Fruit fly (Drosophila melanogaster) whole organism, embryonic: Measurements from ENCODE around the gene CG14853.

ENCODE experiments used
- Abd-B ChIP-seq: fragments of 200-800 bp; sonication (Bioruptor generic); optimal IDR thresholded peaks from 2 replicates; lab custom pipeline; 2018; ENCODE audit warnings: missing biosample characterization, mild to moderate bottlenecking, missing genetic modification characterization, moderate library complexity
- Antp ChIP-seq: fragments of 200-800 bp; sonication (Bioruptor generic); optimal IDR thresholded peaks from 3 replicates; lab custom pipeline; 2016; ENCODE audit warnings: missing biosample characterization, missing genetic modification characterization
- BtbVII ChIP-seq: fragments of 200-800 bp; sonication (Bioruptor generic); optimal IDR thresholded peaks from 3 replicates; lab custom pipeline; 2017; ENCODE audit warnings: missing biosample characterization, mild to moderate bottlenecking, missing genetic modification characterization
- CG10431 ChIP-seq: fragments of 200-800 bp; sonication (Bioruptor generic); optimal IDR thresholded peaks from 3 replicates; lab custom pipeline; 2018; ENCODE audit warnings: missing biosample characterization, mild to moderate bottlenecking, missing genetic modification characterization
- CG10565 ChIP-seq: fragments of 200-800 bp; sonication (Bioruptor generic); optimal IDR thresholded peaks from 3 replicates; lab custom pipeline; 2016; ENCODE audit warnings: missing biosample characterization, mild to moderate bottlenecking, missing genetic modification characterization
- CG11398 ChIP-seq: fragments of 200-800 bp; sonication (Bioruptor generic); optimal IDR thresholded peaks from 2 replicates; lab custom pipeline; 2016; ENCODE audit warnings: missing biosample characterization, missing genetic modification characterization
- CG11504 ChIP-seq: fragments of 200-800 bp; sonication (Bioruptor generic); optimal IDR thresholded peaks from 3 replicates; lab custom pipeline; 2019; ENCODE audit warnings: missing biosample characterization, mild to moderate bottlenecking, missing genetic modification characterization, moderate library complexity
- CG11695 ChIP-seq: fragments of 200-800 bp; sonication (Bioruptor generic); IDR thresholded peaks from 3 replicates; pipeline ENCODE4 v1.3.6; 2022; ENCODE audit warnings: missing biosample characterization, missing genetic modification characterization
- CG12391 ChIP-seq: fragments of 200-800 bp; sonication (Bioruptor generic); optimal IDR thresholded peaks from 3 replicates; lab custom pipeline; 2018; ENCODE audit warnings: missing biosample characterization, mild to moderate bottlenecking, missing genetic modification characterization, moderate library complexity
- CG12769 ChIP-seq: fragments of 200-800 bp; sonication (Bioruptor generic); optimal IDR thresholded peaks from 2 replicates; lab custom pipeline; 2019; ENCODE audit warnings: missing biosample characterization, mild to moderate bottlenecking, missing genetic modification characterization, moderate library complexity
- CG13123 ChIP-seq: fragments of 200-800 bp; sonication (Bioruptor generic); optimal IDR thresholded peaks from 2 replicates; lab custom pipeline; 2016; ENCODE audit warnings: missing biosample characterization, missing genetic modification characterization
- CG13287 ChIP-seq: fragments of 200-800 bp; sonication (Bioruptor generic); IDR thresholded peaks from 2 replicates; pipeline ENCODE4 v1.3.6; 2022; ENCODE audit warnings: missing biosample characterization, missing genetic modification characterization; ENCODE audit not compliant: partially characterized antibody
- CG14441 ChIP-seq: fragments of 200-800 bp; sonication (Bioruptor generic); IDR thresholded peaks from 2 replicates; pipeline ENCODE4 v1.3.6; 2022; ENCODE audit warnings: missing biosample characterization, missing genetic modification characterization
- CG15601 ChIP-seq: fragments of 200-800 bp; sonication (Bioruptor generic); optimal IDR thresholded peaks from 3 replicates; lab custom pipeline; 2019; ENCODE audit warnings: missing biosample characterization, mild to moderate bottlenecking, missing genetic modification characterization, moderate library complexity
- CG1647 ChIP-seq: fragments of 200-800 bp; sonication (Bioruptor generic); optimal IDR thresholded peaks from 3 replicates; lab custom pipeline; 2016; ENCODE audit warnings: missing biosample characterization, missing genetic modification characterization
- CG4328 ChIP-seq: fragments of 200-800 bp; sonication (Bioruptor generic); optimal IDR thresholded peaks from 3 replicates; lab custom pipeline; 2017; ENCODE audit warnings: missing biosample characterization, missing genetic modification reagents, missing genetic modification characterization
- CG5180 ChIP-seq: fragments of 200-800 bp; sonication (Bioruptor generic); optimal IDR thresholded peaks from 3 replicates; lab custom pipeline; 2017; ENCODE audit warnings: missing biosample characterization, missing genetic modification characterization, mild to moderate bottlenecking, moderate library complexity, missing genetic modification reagents
- CG6813 ChIP-seq: fragments of 200-800 bp; sonication (Bioruptor generic); optimal IDR thresholded peaks from 2 replicates; lab custom pipeline; 2017; ENCODE audit warnings: missing biosample characterization, missing genetic modification characterization, mild to moderate bottlenecking, moderate library complexity, missing genetic modification reagents
- CG7987 ChIP-seq: fragments of 200-800 bp; sonication (Bioruptor generic); optimal IDR thresholded peaks from 2 replicates; lab custom pipeline; 2018; ENCODE audit warnings: missing biosample characterization, mild to moderate bottlenecking, missing genetic modification characterization, moderate library complexity
- CkIIα-i1 ChIP-seq: fragments of 200-800 bp; sonication (Bioruptor generic); IDR thresholded peaks from 2 replicates; pipeline ENCODE4 v1.3.6; 2022; ENCODE audit warnings: missing biosample characterization, missing genetic modification characterization
- Dll ChIP-seq: fragments of 200-800 bp; sonication (Bioruptor generic); IDR thresholded peaks from 4 replicates; pipeline ENCODE4 v1.3.6; 2022; ENCODE audit warnings: missing biosample characterization, missing genetic modification characterization; ENCODE audit not compliant: partially characterized antibody
- E2f2 ChIP-seq: fragments of 200-800 bp; sonication (Bioruptor generic); IDR thresholded peaks from 2 replicates; pipeline ENCODE4 v1.3.6; 2022; ENCODE audit warnings: missing biosample characterization, missing genetic modification characterization
- Ets65A ChIP-seq: fragments of 200-800 bp; sonication (Bioruptor generic); peaks from one replicate; lab custom pipeline; 2016; ENCODE audit warnings: missing biosample characterization, missing genetic modification characterization
- HLH54F ChIP-seq: fragments of 200-800 bp; sonication (Bioruptor generic); optimal IDR thresholded peaks from 3 replicates; lab custom pipeline; 2016; ENCODE audit warnings: missing biosample characterization, missing genetic modification characterization
- Hr51 ChIP-seq, 2 experiments: fragments of 200-800 bp; sonication (Bioruptor generic); optimal IDR thresholded peaks; 2 replicates in 1 of 2; 3 replicates in 1 of 2; lab custom pipeline; 2016 to 2018; ENCODE audit warnings: missing biosample characterization in 2 of 2, missing genetic modification characterization in 2 of 2, mild to moderate bottlenecking in 1 of 2, moderate library complexity in 1 of 2
- Hr78 ChIP-seq, 2 experiments: fragments of 200-800 bp in 1 of 2; fragments of >200 bp in 1 of 2; sonication (Bioruptor generic) in 1 of 2; optimal IDR thresholded peaks; 2 replicates each; lab custom pipeline; 2017 to 2019; ENCODE audit warnings: missing biosample characterization in 2 of 2, missing genetic modification characterization in 2 of 2, mild to moderate bottlenecking in 1 of 2, moderate library complexity in 1 of 2
- Lim3 ChIP-seq: fragments of 200-800 bp; sonication (Bioruptor generic); IDR thresholded peaks from 2 replicates; pipeline ENCODE4 v1.3.6; 2022; ENCODE audit warnings: missing biosample characterization, missing genetic modification characterization
- Mad ChIP-seq: fragments of 200-800 bp; sonication (Bioruptor generic); optimal IDR thresholded peaks from 2 replicates; lab custom pipeline; 2016; ENCODE audit warnings: missing biosample characterization, missing genetic modification characterization
- Ravus ChIP-seq: fragments of 200-800 bp; sonication (Bioruptor generic); IDR thresholded peaks from 2 replicates; pipeline ENCODE4 v1.3.6; 2022; ENCODE audit warnings: missing biosample characterization, missing genetic modification characterization
- cad ChIP-seq: fragments of >200 bp; optimal IDR thresholded peaks from 2 replicates; lab custom pipeline; 2017; ENCODE audit warnings: missing biosample characterization, missing genetic modification characterization
- danr ChIP-seq: fragments of 200-800 bp; sonication (Bioruptor generic); IDR thresholded peaks from 2 replicates; pipeline ENCODE4 v1.3.6; 2022; ENCODE audit warnings: missing biosample characterization, missing genetic modification characterization
- dysf ChIP-seq: fragments of 200-800 bp; sonication (Bioruptor generic); IDR thresholded peaks from 3 replicates; pipeline ENCODE4 v1.3.6; 2022; ENCODE audit warnings: missing biosample characterization, missing genetic modification characterization
- emc ChIP-seq: fragments of 200-800 bp; sonication (Bioruptor generic); optimal IDR thresholded peaks from 2 replicates; lab custom pipeline; 2016; ENCODE audit warnings: missing biosample characterization, missing genetic modification characterization
- grn ChIP-seq: fragments of 200-800 bp; sonication (Bioruptor generic); optimal IDR thresholded peaks from 3 replicates; lab custom pipeline; 2017; ENCODE audit warnings: missing biosample characterization, missing genetic modification characterization
- her ChIP-seq: fragments of 200-800 bp; sonication (Bioruptor generic); optimal IDR thresholded peaks from 2 replicates; lab custom pipeline; 2016; ENCODE audit warnings: missing biosample characterization, missing genetic modification characterization
- jigr1 ChIP-seq: fragments of 200-800 bp; sonication (Bioruptor generic); IDR thresholded peaks from 3 replicates; pipeline ENCODE4 v1.3.6; 2022; ENCODE audit warnings: missing biosample characterization, missing genetic modification characterization
- kah ChIP-seq: fragments of 200-800 bp; sonication (Bioruptor generic); optimal IDR thresholded peaks from 2 replicates; lab custom pipeline; 2018; ENCODE audit warnings: missing biosample characterization, mild to moderate bottlenecking, missing genetic modification characterization
- kay ChIP-seq: fragments of 200-800 bp; sonication (Bioruptor generic); optimal IDR thresholded peaks from 2 replicates; lab custom pipeline; 2016; ENCODE audit warnings: missing biosample characterization, missing genetic modification characterization
- lab ChIP-seq: fragments of 200-800 bp; sonication (Bioruptor generic); optimal IDR thresholded peaks from 3 replicates; lab custom pipeline; 2017; ENCODE audit warnings: missing biosample characterization, missing genetic modification characterization, mild to moderate bottlenecking, moderate library complexity, missing genetic modification reagents
- lbe ChIP-seq: fragments of 200-800 bp; sonication (Bioruptor generic); optimal IDR thresholded peaks from 2 replicates; lab custom pipeline; 2016; ENCODE audit warnings: missing biosample characterization, mild to moderate bottlenecking, missing genetic modification characterization
- onecut ChIP-seq: fragments of 200-800 bp; sonication (Bioruptor generic); IDR thresholded peaks from 2 replicates; pipeline ENCODE4 v1.3.6; 2022; ENCODE audit warnings: missing biosample characterization, missing genetic modification characterization
- pita ChIP-seq: fragments of 200-800 bp; sonication (Bioruptor generic); optimal IDR thresholded peaks from 2 replicates; lab custom pipeline; 2017; ENCODE audit warnings: missing biosample characterization, mild to moderate bottlenecking, missing genetic modification characterization
- pnt ChIP-seq: fragments of 200-800 bp; sonication (Bioruptor generic); optimal IDR thresholded peaks from 3 replicates; lab custom pipeline; 2016; ENCODE audit warnings: missing biosample characterization, missing genetic modification characterization
- ro ChIP-seq: fragments of 200-800 bp; sonication (Bioruptor generic); IDR thresholded peaks from 2 replicates; pipeline ENCODE4 v1.3.6; 2022; ENCODE audit warnings: missing biosample characterization, missing genetic modification characterization
- run ChIP-seq: fragments of 200-800 bp; sonication (Bioruptor generic); optimal IDR thresholded peaks from 3 replicates; lab custom pipeline; 2018; ENCODE audit warnings: missing biosample characterization, mild to moderate bottlenecking, missing genetic modification characterization
- seq ChIP-seq: fragments of 200-800 bp; sonication (Bioruptor generic); IDR thresholded peaks from 2 replicates; pipeline ENCODE4 v1.3.6; 2022; ENCODE audit warnings: missing biosample characterization, missing genetic modification characterization
- tx ChIP-seq: fragments of 200-800 bp; sonication (Bioruptor generic); optimal IDR thresholded peaks from 2 replicates; lab custom pipeline; 2016; ENCODE audit warnings: missing biosample characterization, missing genetic modification characterization
- unc-4 ChIP-seq: fragments of 200-800 bp; sonication (Bioruptor generic); IDR thresholded peaks from 2 replicates; pipeline ENCODE4 v1.3.6; 2022; ENCODE audit warnings: missing biosample characterization, missing genetic modification characterization; ENCODE audit not compliant: partially characterized antibody
- yki ChIP-seq: fragments of >200 bp; optimal IDR thresholded peaks from 3 replicates; lab custom pipeline; 2018

CG14853 gene

dm6 chr3R:14590753-14591535 lies 18.5 kb upstream of the CG14853 start (continued):
- TF ChIP-seq CG12391 (peak; percentile 95), CG7987 (no peak), lbe (GFP tag; lab: Kevin White, UChicago) (no peak), CG14441 (GFP tag; lab: Robert Waterston, UW) (peak; percentile 43; the same call in 1 of the 2 replicates), Ets65A (GFP tag; lab: Kevin White, UChicago) (peak; percentile 54), kah (GFP tag; lab: Kevin White, UChicago) (peak; percentile 54), seq (GFP tag; lab: Robert Waterston, UW) (peak; percentile 47; the same call in 1 of the 2 replicates), CG13287 (GFP tag; lab: Robert Waterston, UW) (no peak), ro (GFP tag; lab: Robert Waterston, UW) (peak; percentile 70; the same call in 1 of the 2 replicates), Hr51 (GFP tag; optimal IDR thresholded peaks at IDR 0.05; lab: Kevin White, UChicago) (peak in 1 of 2 experiments; percentile 82), CG11398 (GFP tag; lab: Kevin White, UChicago) (no peak), pnt (GFP tag; lab: Kevin White, UChicago) (no peak), Abd-B (GFP tag; lab: Kevin White, UChicago) (peak; percentile 79), CG5180 (GFP tag; lab: Kevin White, UChicago) (peak; percentile 64), kay (GFP tag; lab: Kevin White, UChicago) (peak; percentile 62), run (tag; lab: Kevin White, UChicago) (peak; percentile 69), pita (GFP tag; lab: Kevin White, UChicago) (no peak), E2f2 (GFP tag; lab: Robert Waterston, UW) (no peak; the same call in 1 of the 2 replicates), CG6813 (GFP tag; lab: Kevin White, UChicago) (peak; percentile 74), emc (no peak), danr (GFP tag; lab: Robert Waterston, UW) (peak; percentile 60; the same call in 1 of the 2 replicates), CG10431 (GFP tag; lab: Kevin White, UChicago) (peak; percentile 69), CG1647 (peak; percentile 15), dysf (GFP tag; lab: Robert Waterston, UW) (peak; percentile 66; the same call in 2 of the 3 replicates), yki (no peak), her (no peak), CG12769 (tag; lab: Kevin White, UChicago) (no peak), CG11695 (GFP tag; lab: Robert Waterston, UW) (peak; percentile 71), unc-4 (GFP tag; lab: Robert Waterston, UW) (no peak), Antp (GFP tag; lab: Kevin White, UChicago) (no peak), jigr1 (peak; percentile 55; the same call in 1 of the 3 replicates), HLH54F (GFP tag; lab: Kevin White, UChicago) (no peak), cad (no peak), lab (GFP tag; lab: Kevin White, UChicago) (peak; percentile 67), CG4328 (GFP tag; lab: Kevin White, UChicago) (peak; percentile 69), CG11504 (tag; lab: Kevin White, UChicago) (peak; percentile 89), CkIIα-i1 (no peak), Hr78 (GFP tag; optimal IDR thresholded peaks at IDR 0.05; lab: Kevin White, UChicago) (peak in 1 of 2 experiments; percentile 85), tx (GFP tag; lab: Kevin White, UChicago) (no peak), CG13123 (peak; percentile 70), Ravus (no peak), onecut (GFP tag; lab: Robert Waterston, UW) (peak; percentile 65), grn (no peak), Mad (GFP tag; lab: Kevin White, UChicago) (no peak), CG15601 (tag; lab: Kevin White, UChicago) (peak; percentile 94), Dll (GFP tag; lab: Robert Waterston, UW) (no peak), CG10565 (GFP tag; lab: Kevin White, UChicago) (no peak), Lim3 (no peak), BtbVII (peak; percentile 64)
